Fruit fly (Drosophila melanogaster): Measurements from ENCODE around the gene CRIF.

CRIF gene

dm6 chr3L:21533270-21533948 is 35.3 kb downstream of the CRIF start, which contains the start of gene Mkrn1:
TSS of gene Mkrn1 (minus strand) at chr3L:21533713.
- no peak for TF ChIP-seq CG8478 (optimal IDR thresholded peaks at IDR 0.05)
- TF ChIP-seq EcR (GFP tag; optimal IDR thresholded peaks at IDR 0.05) = no peak
- no peak for TF ChIP-seq Dll (optimal IDR thresholded peaks at IDR 0.05)
- no peak for TF ChIP-seq pan (optimal IDR thresholded peaks at IDR 0.05)
- TF ChIP-seq usp (GFP tag; optimal IDR thresholded peaks at IDR 0.05) = no peak
- TF ChIP-seq psq (optimal IDR thresholded peaks at IDR 0.05) = no peak

dm6 chr3L:21529108-21529507 is 39.6 kb downstream of the CRIF start, which contains the start of gene Arv1:
TSS of gene Arv1 (minus strand) at chr3L:21529333.
- TF ChIP-seq pan (optimal IDR thresholded peaks at IDR 0.05) (no peak), Dll (optimal IDR thresholded peaks at IDR 0.05) (no peak), EcR (GFP tag; optimal IDR thresholded peaks at IDR 0.05) (no peak), usp (GFP tag; optimal IDR thresholded peaks at IDR 0.05) (no peak), CG8478 (optimal IDR thresholded peaks at IDR 0.05) (no peak), psq (optimal IDR thresholded peaks at IDR 0.05) (no peak)

- no peak for TF ChIP-seq psq (optimal IDR thresholded peaks at IDR 0.05)
- TF ChIP-seq CG8478 (optimal IDR thresholded peaks at IDR 0.05) = no peak
- no peak for TF ChIP-seq EcR (GFP tag; optimal IDR thresholded peaks at IDR 0.05)
- no peak for TF ChIP-seq Dll (optimal IDR thresholded peaks at IDR 0.05)
- TF ChIP-seq pan (optimal IDR thresholded peaks at IDR 0.05) = no peak
- TF ChIP-seq usp (GFP tag; optimal IDR thresholded peaks at IDR 0.05) = no peak
Observed at dm6 chr3L:21524071-21524889, 44.4 kb downstream of the CRIF start.

dm6 chr3L:21523059-21523836 is 45.5 kb downstream of the CRIF start, which contains the start of gene CG7611:
TSS of gene CG7611 (plus strand) at chr3L:21523186.
- TF ChIP-seq pan (optimal IDR thresholded peaks at IDR 0.05) (no peak), EcR (GFP tag; optimal IDR thresholded peaks at IDR 0.05) (no peak), usp (GFP tag; optimal IDR thresholded peaks at IDR 0.05) (no peak), psq (optimal IDR thresholded peaks at IDR 0.05) (no peak), Dll (optimal IDR thresholded peaks at IDR 0.05) (no peak), CG8478 (optimal IDR thresholded peaks at IDR 0.05) (no peak)

dm6 chr3L:21518345-21518744 is 50.4 kb downstream of the CRIF start:
- TF ChIP-seq Dll (optimal IDR thresholded peaks at IDR 0.05) = no peak
- TF ChIP-seq EcR (GFP tag; optimal IDR thresholded peaks at IDR 0.05) = no peak
- no peak for TF ChIP-seq CG8478 (optimal IDR thresholded peaks at IDR 0.05)
- no peak for TF ChIP-seq pan (optimal IDR thresholded peaks at IDR 0.05)
- no peak for TF ChIP-seq usp (GFP tag; optimal IDR thresholded peaks at IDR 0.05)
- TF ChIP-seq psq (optimal IDR thresholded peaks at IDR 0.05) = no peak
